Fruit fly (Drosophila melanogaster) whole organism, embryonic: ENCODE measurements around the gene Tep1.
A peak's percentile ranks its signal among the peaks of the same experiment; 100 is the strongest.

Experiments used
- Adf1 ChIP-seq: fragments of 200-800 bp; sonication (Bioruptor generic); IDR thresholded peaks from 2 replicates; pipeline ENCODE4 v1.3.6; 2022; ENCODE audit warnings: missing biosample characterization, missing genetic modification characterization
- Antp ChIP-seq: fragments of 200-800 bp; sonication (Bioruptor generic); optimal IDR thresholded peaks from 3 replicates; lab custom pipeline; 2016; ENCODE audit warnings: missing biosample characterization, missing genetic modification characterization
- Bdp1 ChIP-seq: fragments of 200-800 bp; sonication (Bioruptor generic); optimal IDR thresholded peaks from 3 replicates; lab custom pipeline; 2016; ENCODE audit warnings: missing biosample characterization, missing genetic modification characterization
- BtbVII ChIP-seq: fragments of 200-800 bp; sonication (Bioruptor generic); optimal IDR thresholded peaks from 3 replicates; lab custom pipeline; 2017; ENCODE audit warnings: missing biosample characterization, mild to moderate bottlenecking, missing genetic modification characterization
- CG10267 ChIP-seq: fragments of 200-800 bp; sonication (Bioruptor generic); optimal IDR thresholded peaks from 2 replicates; lab custom pipeline; 2018; ENCODE audit warnings: missing biosample characterization, mild to moderate bottlenecking, missing genetic modification characterization, moderate library complexity
- CG12071 ChIP-seq: fragments of 200-800 bp; sonication (Bioruptor generic); optimal IDR thresholded peaks from 3 replicates; lab custom pipeline; 2018; ENCODE audit warnings: missing biosample characterization, mild to moderate bottlenecking, missing genetic modification characterization
- CG12155 ChIP-seq: fragments of 200-800 bp; sonication (Bioruptor generic); optimal IDR thresholded peaks from 3 replicates; lab custom pipeline; 2016; ENCODE audit warnings: missing biosample characterization, missing genetic modification characterization
- CG12299 ChIP-seq: fragments of 200-800 bp; sonication (Bioruptor generic); optimal IDR thresholded peaks from 2 replicates; lab custom pipeline; 2018; ENCODE audit warnings: missing biosample characterization, mild to moderate bottlenecking, missing genetic modification characterization
- CG13424 ChIP-seq: fragments of 200-800 bp; sonication (Bioruptor generic); optimal IDR thresholded peaks from 2 replicates; lab custom pipeline; 2019; ENCODE audit warnings: missing biosample characterization, mild to moderate bottlenecking, missing genetic modification characterization, moderate library complexity
- CG15073 ChIP-seq: fragments of 200-800 bp; sonication (Bioruptor generic); optimal IDR thresholded peaks from 2 replicates; lab custom pipeline; 2016; ENCODE audit warnings: missing biosample characterization, missing genetic modification characterization
- CG16813 ChIP-seq: fragments of 200-800 bp; sonication (Bioruptor generic); IDR thresholded peaks from 3 replicates; pipeline ENCODE4 v1.3.6; 2022; ENCODE audit warnings: missing biosample characterization, missing genetic modification characterization; ENCODE audit not compliant: partially characterized antibody
- CG16815 ChIP-seq: fragments of 200-800 bp; sonication (Bioruptor generic); optimal IDR thresholded peaks from 3 replicates; lab custom pipeline; 2017; ENCODE audit warnings: missing biosample characterization, mild to moderate bottlenecking, missing genetic modification characterization
- CG16863 ChIP-seq: fragments of 200-800 bp; sonication (Bioruptor generic); optimal IDR thresholded peaks from 3 replicates; lab custom pipeline; 2016; ENCODE audit warnings: missing biosample characterization, missing genetic modification characterization
- CG17385 ChIP-seq: fragments of 200-800 bp; sonication (Bioruptor generic); optimal IDR thresholded peaks from 3 replicates; lab custom pipeline; 2018; ENCODE audit warnings: missing biosample characterization, mild to moderate bottlenecking, missing genetic modification characterization
- CG17612 ChIP-seq: fragments of 200-800 bp; sonication (Bioruptor generic); IDR thresholded peaks from 2 replicates; pipeline ENCODE4 v1.3.6; 2022; ENCODE audit warnings: missing biosample characterization, missing genetic modification characterization
- CG2120 ChIP-seq: fragments of 200-800 bp; sonication (Bioruptor generic); optimal IDR thresholded peaks from 3 replicates; lab custom pipeline; 2016; ENCODE audit warnings: missing biosample characterization, missing genetic modification characterization
- CG30403 ChIP-seq: fragments of 200-800 bp; sonication (Bioruptor generic); optimal IDR thresholded peaks from 3 replicates; lab custom pipeline; 2016; ENCODE audit warnings: missing biosample characterization, missing genetic modification characterization
- CG31365 ChIP-seq: fragments of 200-800 bp; sonication (Bioruptor generic); optimal IDR thresholded peaks from 2 replicates; lab custom pipeline; 2018; ENCODE audit warnings: missing biosample characterization, mild to moderate bottlenecking, missing genetic modification characterization
- CG33557 ChIP-seq: fragments of 200-800 bp; sonication (Bioruptor generic); optimal IDR thresholded peaks from 2 replicates; lab custom pipeline; 2019; ENCODE audit warnings: missing biosample characterization, mild to moderate bottlenecking, missing genetic modification characterization, moderate library complexity
- CG34422 ChIP-seq: fragments of 200-800 bp; sonication (Bioruptor generic); IDR thresholded peaks from 3 replicates; pipeline ENCODE4 v1.3.6; 2022; ENCODE audit warnings: missing biosample characterization, missing genetic modification characterization
- CG4404 ChIP-seq: fragments of 200-800 bp; sonication (Bioruptor generic); IDR thresholded peaks from 2 replicates; pipeline ENCODE4 v1.3.6; 2022; ENCODE audit warnings: missing biosample characterization, missing genetic modification characterization
- CG4707 ChIP-seq: fragments of 200-800 bp; sonication (Bioruptor generic); optimal IDR thresholded peaks from 2 replicates; lab custom pipeline; 2018; ENCODE audit warnings: missing biosample characterization, mild to moderate bottlenecking, missing genetic modification characterization, moderate library complexity
- CG6689 ChIP-seq: fragments of 200-800 bp; sonication (Bioruptor generic); IDR thresholded peaks from 2 replicates; pipeline ENCODE4 v1.3.6; 2022; ENCODE audit warnings: missing biosample characterization, missing genetic modification characterization
- CG7745 ChIP-seq: fragments of 200-800 bp; sonication (Bioruptor generic); optimal IDR thresholded peaks from 2 replicates; lab custom pipeline; 2018; ENCODE audit warnings: missing biosample characterization, mild to moderate bottlenecking, missing genetic modification characterization, moderate library complexity
- CHES-1-like ChIP-seq: fragments of 200-800 bp; sonication (Bioruptor generic); optimal IDR thresholded peaks from 2 replicates; lab custom pipeline; 2016; ENCODE audit warnings: missing biosample characterization, missing genetic modification characterization
- CoRest ChIP-seq: fragments of 200-800 bp; sonication (Bioruptor generic); optimal IDR thresholded peaks from 3 replicates; lab custom pipeline; 2018; ENCODE audit warnings: missing biosample characterization, mild to moderate bottlenecking, missing genetic modification characterization, moderate library complexity
- Dip2 ChIP-seq: fragments of 200-800 bp; sonication (Bioruptor generic); IDR thresholded peaks from 2 replicates; pipeline ENCODE4 v1.3.6; 2022; ENCODE audit warnings: missing biosample characterization, missing genetic modification characterization
- Hey ChIP-seq: fragments of 200-800 bp; sonication (Bioruptor generic); optimal IDR thresholded peaks from 3 replicates; lab custom pipeline; 2018; ENCODE audit warnings: missing biosample characterization, mild to moderate bottlenecking, missing genetic modification characterization
- Hmx ChIP-seq: fragments of 200-800 bp; sonication (Bioruptor generic); optimal IDR thresholded peaks from 2 replicates; lab custom pipeline; 2016; ENCODE audit warnings: missing biosample characterization, missing genetic modification characterization
- Med ChIP-seq: fragments of 200-800 bp; sonication (Bioruptor generic); peaks from one replicate; lab custom pipeline; 2016; ENCODE audit warnings: missing biosample characterization, missing genetic modification characterization, mild to moderate bottlenecking, inconsistent platforms, moderate library complexity
- Oaz ChIP-seq: fragments of 200-800 bp; sonication (Bioruptor generic); IDR thresholded peaks from 2 replicates; pipeline ENCODE4 v1.3.6; 2022; ENCODE audit warnings: missing biosample characterization, missing genetic modification characterization
- Sin3A ChIP-seq: fragments of >200 bp; optimal IDR thresholded peaks from 2 replicates; lab custom pipeline; 2018
- Stat92E ChIP-seq, 3 experiments: fragments of >200 bp in 2 of 3; fragments of 200-800 bp in 1 of 3; sonication (Bioruptor generic) in 1 of 3; optimal IDR thresholded peaks; 2 replicates each; lab custom pipeline; 2017 to 2019; ENCODE audit warnings: missing biosample characterization in 3 of 3, missing genetic modification characterization in 3 of 3, mild to moderate bottlenecking in 1 of 3, moderate library complexity in 1 of 3
- disco-r ChIP-seq: fragments of 200-800 bp; sonication (Bioruptor generic); optimal IDR thresholded peaks from 2 replicates; lab custom pipeline; 2016; ENCODE audit warnings: missing biosample characterization, missing genetic modification characterization
- emc ChIP-seq: fragments of 200-800 bp; sonication (Bioruptor generic); optimal IDR thresholded peaks from 2 replicates; lab custom pipeline; 2016; ENCODE audit warnings: missing biosample characterization, missing genetic modification characterization
- fd3F ChIP-seq: fragments of 200-800 bp; sonication (Bioruptor generic); optimal IDR thresholded peaks from 2 replicates; lab custom pipeline; 2018; ENCODE audit warnings: missing biosample characterization, mild to moderate bottlenecking, missing genetic modification characterization, moderate library complexity
- gce ChIP-seq: fragments of 200-800 bp; sonication (Bioruptor generic); IDR thresholded peaks from 3 replicates; pipeline ENCODE4 v1.3.6; 2022; ENCODE audit warnings: missing biosample characterization, missing genetic modification characterization
- gsb ChIP-seq: fragments of 200-800 bp; sonication (Bioruptor generic); IDR thresholded peaks from 2 replicates; pipeline ENCODE4 v1.3.6; 2022; ENCODE audit warnings: missing biosample characterization, missing genetic modification characterization
- hkb ChIP-seq, 2 experiments: fragments of 200-800 bp in 1 of 2; fragments of >200 bp in 1 of 2; sonication (Bioruptor generic) in 1 of 2; IDR thresholded peaks in 1 of 2; optimal IDR thresholded peaks in 1 of 2; 2 replicates each; pipeline versions ENCODE4 v1.3.6 to Lab custom; 2017 to 2022; ENCODE audit warnings: missing biosample characterization in 1 of 2, missing genetic modification characterization in 1 of 2
- knrl ChIP-seq: fragments of 200-800 bp; sonication (Bioruptor generic); IDR thresholded peaks from 3 replicates; pipeline ENCODE4 v1.3.6; 2022; ENCODE audit warnings: missing biosample characterization, missing genetic modification characterization; ENCODE audit not compliant: partially characterized antibody
- lola ChIP-seq, 3 experiments: fragments of >200 bp in 2 of 3; fragments of 200-800 bp in 1 of 3; sonication (Bioruptor generic) in 1 of 3; optimal IDR thresholded peaks; 2 replicates each; lab custom pipeline; 2017 to 2019; ENCODE audit warnings: missing biosample characterization in 3 of 3, missing genetic modification characterization in 3 of 3, mild to moderate bottlenecking in 1 of 3, moderate library complexity in 1 of 3
- odd ChIP-seq: fragments of 200-800 bp; sonication (Bioruptor generic); optimal IDR thresholded peaks from 2 replicates; lab custom pipeline; 2017; ENCODE audit warnings: missing biosample characterization, mild to moderate bottlenecking, missing genetic modification characterization
- rib ChIP-seq: fragments of 200-800 bp; sonication (Bioruptor generic); IDR thresholded peaks from 2 replicates; pipeline ENCODE4 v1.3.6; 2022; ENCODE audit warnings: missing biosample characterization, missing genetic modification characterization
- ro ChIP-seq: fragments of 200-800 bp; sonication (Bioruptor generic); IDR thresholded peaks from 2 replicates; pipeline ENCODE4 v1.3.6; 2022; ENCODE audit warnings: missing biosample characterization, missing genetic modification characterization
- salm ChIP-seq: fragments of 200-800 bp; sonication (Bioruptor generic); optimal IDR thresholded peaks from 2 replicates; lab custom pipeline; 2018; ENCODE audit warnings: missing biosample characterization, mild to moderate bottlenecking, missing genetic modification characterization
- sim ChIP-seq: fragments of 200-800 bp; sonication (Bioruptor generic); IDR thresholded peaks from 2 replicates; pipeline ENCODE4 v1.3.6; 2022; ENCODE audit warnings: missing biosample characterization, missing genetic modification characterization
- slbo ChIP-seq: fragments of 200-800 bp; sonication (Bioruptor generic); IDR thresholded peaks from 2 replicates; pipeline ENCODE4 v1.3.6; 2022; ENCODE audit warnings: missing biosample characterization, missing genetic modification characterization
- tup ChIP-seq: fragments of 200-800 bp; sonication (Bioruptor generic); optimal IDR thresholded peaks from 2 replicates; lab custom pipeline; 2016; ENCODE audit warnings: missing biosample characterization, mild to moderate bottlenecking, missing genetic modification characterization, moderate library complexity
- usp ChIP-seq: fragments of >200 bp; optimal IDR thresholded peaks from 2 replicates; lab custom pipeline; 2017; ENCODE audit warnings: missing biosample characterization, missing genetic modification characterization

The Tep1 gene

dm6 chr2L:15910937-15911590 lies 17.5 kb upstream of the Tep1 start (continued):
- TF ChIP-seq lola (GFP tag; optimal IDR thresholded peaks at IDR 0.05; lab: Kevin White, UChicago): peak in 1 of 3 experiments; percentile 93
- peak; percentile 91 for TF ChIP-seq CHES-1-like (GFP tag; lab: Kevin White, UChicago)
- peak; percentile 98 for TF ChIP-seq CoRest
- peak; percentile 91 for TF ChIP-seq sim (GFP tag; lab: Robert Waterston, UW)
- TF ChIP-seq CG7745 (tag; lab: Kevin White, UChicago): peak; percentile 63
- peak; percentile 89 for TF ChIP-seq Bdp1 (GFP tag; lab: Kevin White, UChicago)
- peak; percentile 95 for TF ChIP-seq Antp (GFP tag; lab: Kevin White, UChicago)
- TF ChIP-seq rib: peak; percentile 75
- peak; percentile 96 for TF ChIP-seq CG12299 (tag; lab: Kevin White, UChicago)
- peak; percentile 94 for TF ChIP-seq CG12071
- peak in 1 of 3 experiments; percentile 82 for TF ChIP-seq Stat92E (GFP tag; optimal IDR thresholded peaks at IDR 0.05; lab: Kevin White, UChicago)
- TF ChIP-seq Hey (tag; lab: Kevin White, UChicago): peak; percentile 2
- TF ChIP-seq CG33557 (GFP tag; lab: Kevin White, UChicago): peak; percentile 90
- peak; percentile 80 for TF ChIP-seq CG31365 (tag; lab: Kevin White, UChicago)
- TF ChIP-seq knrl: peak; percentile 57
- peak; percentile 91 for TF ChIP-seq BtbVII (GFP tag; lab: Kevin White, UChicago)
- TF ChIP-seq usp: no peak
- TF ChIP-seq gsb (GFP tag; lab: Robert Waterston, UW): peak; percentile 93
- peak; percentile 97 for TF ChIP-seq CG6689 (GFP tag; lab: Robert Waterston, UW)
- peak; percentile 87 for TF ChIP-seq CG4404 (GFP tag; lab: Robert Waterston, UW)
- TF ChIP-seq slbo (GFP tag; lab: Robert Waterston, UW): peak; percentile 96
- peak; percentile 88 for TF ChIP-seq CG16815 (GFP tag; lab: Kevin White, UChicago)
- TF ChIP-seq CG16813 (GFP tag; lab: Robert Waterston, UW): no peak
- TF ChIP-seq Oaz: peak; percentile 91
- TF ChIP-seq CG17612 (GFP tag; lab: Robert Waterston, UW): peak; percentile 90
- TF ChIP-seq hkb (optimal IDR thresholded peaks at IDR 0.05; lab: Kevin White, UChicago): no peak
- peak; percentile 98 for TF ChIP-seq hkb (GFP tag; IDR thresholded peaks at IDR 0.05; lab: Robert Waterston, UW)
- peak; percentile 88 for TF ChIP-seq disco-r
- peak; percentile 96 for TF ChIP-seq odd
- peak; percentile 94 for TF ChIP-seq gce
- peak; percentile 92 for TF ChIP-seq salm (tag; lab: Kevin White, UChicago)
- TF ChIP-seq CG10267: peak; percentile 90
- peak; percentile 98 for TF ChIP-seq CG4707
- peak; percentile 75 for TF ChIP-seq Hmx (GFP tag; lab: Kevin White, UChicago)
- peak; percentile 84 for TF ChIP-seq tup (GFP tag; lab: Kevin White, UChicago)
- peak; percentile 64 for TF ChIP-seq Dip2 (GFP tag; lab: Robert Waterston, UW)
- peak; percentile 74 for TF ChIP-seq emc (GFP tag; lab: Kevin White, UChicago)
- peak; percentile 97 for TF ChIP-seq CG16863
- peak; percentile 73 for TF ChIP-seq CG15073 (GFP tag; lab: Kevin White, UChicago)
- TF ChIP-seq CG13424 (tag; lab: Kevin White, UChicago): peak; percentile 97
- peak; percentile 98 for TF ChIP-seq CG30403 (GFP tag; lab: Kevin White, UChicago)
- peak; percentile 88 for TF ChIP-seq ro
- TF ChIP-seq Med (GFP tag; lab: Kevin White, UChicago): peak; percentile 99
- no peak for TF ChIP-seq Sin3A (lab: Kevin White, UChicago)
- TF ChIP-seq CG12155 (GFP tag; lab: Kevin White, UChicago): peak; percentile 90
- TF ChIP-seq CG34422 (GFP tag; lab: Robert Waterston, UW): peak; percentile 96
- TF ChIP-seq fd3F (GFP tag; lab: Kevin White, UChicago): peak; percentile 95
- peak; percentile 77 for TF ChIP-seq Adf1 (GFP tag; lab: Robert Waterston, UW)
- TF ChIP-seq CG2120 (GFP tag; lab: Kevin White, UChicago): peak; percentile 95
- TF ChIP-seq CG17385 (GFP tag; lab: Kevin White, UChicago): peak; percentile 94
